Fruit fly (Drosophila melanogaster) S2 (cell line): Measurements from ENCODE around the gene CG31937.

Source experiments
- CG8478 ChIP-seq: fragments of >200 bp; optimal IDR thresholded peaks from 2 replicates; lab custom pipeline; 2018
- CTCF ChIP-seq, 2 experiments: fragments of >200 bp; optimal IDR thresholded peaks; 2 replicates each; lab custom pipeline; 2018

DNA sequence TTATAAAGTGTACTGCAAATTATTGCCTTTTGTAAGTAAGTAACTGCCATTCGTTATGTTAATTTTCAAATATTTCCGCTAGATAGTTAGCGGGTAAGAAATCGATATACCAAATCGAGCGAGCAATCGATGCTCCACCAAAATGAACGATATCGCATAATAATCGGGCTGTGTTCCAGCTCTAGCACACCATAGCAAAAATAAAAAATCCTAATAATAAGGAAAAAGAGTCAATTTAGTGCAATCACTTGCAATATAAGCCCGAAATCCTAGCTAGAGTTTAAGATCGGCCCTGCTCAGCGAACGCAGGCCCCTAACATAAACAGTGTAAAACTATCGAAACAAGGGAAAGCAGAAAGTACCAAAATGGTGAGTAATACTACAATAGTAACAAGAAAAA, 24.9 kb upstream of the CG31937 start, which contains the start of gene cpb:
- TF ChIP-seq CG8478 (lab: Kevin White, UChicago) (no peak), CTCF (optimal IDR thresholded peaks at IDR 0.05; lab: Kevin White, UChicago) (no peak)
